Worm (Caenorhabditis elegans) whole organism, L3 larva: ENCODE results near the gene cest-28.

Experiments used
- R02D3.7 ChIP-seq: fragments of 150-350 bp; optimal IDR thresholded peaks from 2 replicates; lab custom pipeline; 2014; ENCODE audit warnings: missing biosample characterization, missing genetic modification characterization
- ama-1 ChIP-seq: fragments of 150-350 bp; optimal IDR thresholded peaks from 2 replicates; lab custom pipeline; 2018
- ceh-16 ChIP-seq: sonication (generic microtip); optimal IDR thresholded peaks from 2 replicates; lab custom pipeline; 2017; ENCODE audit warnings: missing biosample characterization, missing genetic modification characterization
- ceh-28 ChIP-seq: fragments of 150-350 bp; optimal IDR thresholded peaks from 2 replicates; lab custom pipeline; 2014; ENCODE audit warnings: missing biosample characterization, missing genetic modification reagents, missing genetic modification characterization
- ceh-82 ChIP-seq: fragments of 150-350 bp; optimal IDR thresholded peaks from 2 replicates; lab custom pipeline; 2014; ENCODE audit warnings: missing biosample characterization, missing genetic modification characterization
- ceh-9 ChIP-seq: sonication (generic microtip); optimal IDR thresholded peaks from 2 replicates; lab custom pipeline; 2018; ENCODE audit warnings: missing biosample characterization, missing genetic modification characterization
- elt-2 ChIP-seq: sonication (generic microtip); optimal IDR thresholded peaks from 2 replicates; lab custom pipeline; 2016; ENCODE audit warnings: missing genetic modification reagents, mild to moderate bottlenecking, missing genetic modification characterization, missing compliant biosample characterization
- eor-1 ChIP-seq, 2 experiments: fragments of 150-350 bp; optimal IDR thresholded peaks; 2 replicates each; lab custom pipeline; 2014 to 2018; ENCODE audit warnings: missing biosample characterization in 2 of 2, missing genetic modification characterization in 2 of 2
- fkh-10 ChIP-seq: sonication (generic microtip); optimal IDR thresholded peaks from 2 replicates; lab custom pipeline; 2017; ENCODE audit warnings: missing biosample characterization, missing genetic modification reagents, missing genetic modification characterization
- fkh-2 ChIP-seq: fragments of 150-350 bp; optimal IDR thresholded peaks from 2 replicates; lab custom pipeline; 2014; ENCODE audit warnings: missing biosample characterization, missing genetic modification reagents, missing genetic modification characterization
- fos-1 ChIP-seq: fragments of 150-350 bp; optimal IDR thresholded peaks from 2 replicates; lab custom pipeline; 2014; ENCODE audit warnings: missing biosample characterization, missing genetic modification characterization
- hmg-11 ChIP-seq: sonication (generic microtip); optimal IDR thresholded peaks from 2 replicates; lab custom pipeline; 2016; ENCODE audit warnings: missing genetic modification characterization, missing compliant biosample characterization
- lin-15B ChIP-seq: fragments of 150-350 bp; optimal IDR thresholded peaks from 2 replicates; lab custom pipeline; 2014; ENCODE audit warnings: missing biosample characterization, missing genetic modification characterization
- lin-39 ChIP-seq: fragments of 150-350 bp; optimal IDR thresholded peaks from 2 replicates; lab custom pipeline; 2018; ENCODE audit warnings: missing biosample characterization, missing genetic modification reagents, missing genetic modification characterization
- lsy-12 ChIP-seq: sonication (generic microtip); optimal IDR thresholded peaks from 2 replicates; lab custom pipeline; 2016; ENCODE audit warnings: mild to moderate bottlenecking, missing genetic modification characterization, missing compliant biosample characterization
- mdl-1 ChIP-seq: fragments of 150-350 bp; optimal IDR thresholded peaks from 2 replicates; lab custom pipeline; 2014; ENCODE audit warnings: missing biosample characterization, missing genetic modification characterization
- nfya-1 ChIP-seq: sonication (generic microtip); optimal IDR thresholded peaks from 2 replicates; lab custom pipeline; 2017; ENCODE audit warnings: missing genetic modification characterization, mild to moderate bottlenecking, missing compliant biosample characterization, antibody characterized with exemption, moderate library complexity; ENCODE audit not compliant: insufficient read depth
- nhr-12 ChIP-seq: fragments of 150-350 bp; optimal IDR thresholded peaks from 2 replicates; lab custom pipeline; 2014; ENCODE audit warnings: missing biosample characterization, missing genetic modification characterization
- nhr-23 ChIP-seq: fragments of 150-350 bp; optimal IDR thresholded peaks from 2 replicates; lab custom pipeline; 2014; ENCODE audit warnings: missing biosample characterization, missing genetic modification reagents, missing genetic modification characterization
- nhr-237 ChIP-seq: fragments of 150-350 bp; optimal IDR thresholded peaks from 2 replicates; lab custom pipeline; 2014; ENCODE audit warnings: missing biosample characterization, missing genetic modification characterization
- nhr-25 ChIP-seq: sonication (generic microtip); optimal IDR thresholded peaks from 2 replicates; lab custom pipeline; 2017; ENCODE audit warnings: missing biosample characterization, missing genetic modification characterization
- nhr-28 ChIP-seq: fragments of 150-350 bp; optimal IDR thresholded peaks from 2 replicates; lab custom pipeline; 2014; ENCODE audit warnings: missing biosample characterization, missing genetic modification characterization
- nhr-76 ChIP-seq: fragments of 150-350 bp; sonication (generic microtip); optimal IDR thresholded peaks from 5 replicates; lab custom pipeline; 2014; ENCODE audit warnings: missing biosample characterization, missing genetic modification characterization
- nhr-77 ChIP-seq: fragments of 150-350 bp; optimal IDR thresholded peaks from 2 replicates; lab custom pipeline; 2014; ENCODE audit warnings: missing biosample characterization, missing genetic modification characterization
- pqm-1 ChIP-seq: fragments of 150-350 bp; optimal IDR thresholded peaks from 2 replicates; lab custom pipeline; 2017; ENCODE audit warnings: missing biosample characterization, missing genetic modification characterization, inconsistent platforms
- sea-2 ChIP-seq: fragments of 150-350 bp; sonication (generic microtip); optimal IDR thresholded peaks from 4 replicates; lab custom pipeline; 2014; ENCODE audit warnings: missing biosample characterization, missing genetic modification reagents, missing genetic modification characterization
- snpc-4 ChIP-seq: fragments of 150-350 bp; optimal IDR thresholded peaks from 2 replicates; lab custom pipeline; 2014; ENCODE audit warnings: missing biosample characterization, missing genetic modification characterization
- tbx-2 ChIP-seq: sonication (generic microtip); optimal IDR thresholded peaks from 2 replicates; lab custom pipeline; 2016; ENCODE audit warnings: mild to moderate bottlenecking, missing genetic modification characterization, missing compliant biosample characterization
- unc-39 ChIP-seq: sonication (generic microtip); optimal IDR thresholded peaks from 4 replicates; lab custom pipeline; 2017; ENCODE audit warnings: missing biosample characterization, missing genetic modification characterization
- ztf-4 ChIP-seq: fragments of 150-350 bp; optimal IDR thresholded peaks from 2 replicates; lab custom pipeline; 2014; ENCODE audit warnings: missing biosample characterization, missing genetic modification characterization

Gene cest-28

DNA sequence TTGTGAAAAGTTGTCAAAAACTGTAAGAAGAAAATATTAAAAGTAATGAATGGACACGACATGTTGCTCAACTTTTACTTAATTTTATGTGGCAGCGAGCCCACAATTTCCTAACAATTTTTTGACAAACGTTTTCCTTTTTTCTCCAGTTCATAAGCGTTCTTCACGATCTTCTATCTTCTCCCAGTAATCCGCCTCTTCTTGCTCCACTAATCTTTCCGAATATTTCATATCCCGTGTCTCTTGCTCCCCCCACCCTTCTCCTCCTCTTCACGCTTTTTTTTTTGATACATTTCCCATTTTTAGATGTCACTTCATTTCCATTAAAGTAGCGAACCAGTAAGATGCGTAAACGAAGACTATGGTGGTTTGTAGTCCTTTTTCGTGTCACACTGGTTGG is 36.7 kb upstream of the cest-28 start, which contains the start of gene scd-2:
scd-2 (plus strand) TSS at position 301 of the 400 bp plus-strand sequence.
- TF ChIP-seq sea-2 (GFP tag; lab: Kevin White, UChicago), result no peak
- TF ChIP-seq fkh-10 (GFP tag; lab: Kevin White, UChicago), result no peak
- no peak for TF ChIP-seq lin-39
- TF ChIP-seq ceh-82, result no peak

DNA sequence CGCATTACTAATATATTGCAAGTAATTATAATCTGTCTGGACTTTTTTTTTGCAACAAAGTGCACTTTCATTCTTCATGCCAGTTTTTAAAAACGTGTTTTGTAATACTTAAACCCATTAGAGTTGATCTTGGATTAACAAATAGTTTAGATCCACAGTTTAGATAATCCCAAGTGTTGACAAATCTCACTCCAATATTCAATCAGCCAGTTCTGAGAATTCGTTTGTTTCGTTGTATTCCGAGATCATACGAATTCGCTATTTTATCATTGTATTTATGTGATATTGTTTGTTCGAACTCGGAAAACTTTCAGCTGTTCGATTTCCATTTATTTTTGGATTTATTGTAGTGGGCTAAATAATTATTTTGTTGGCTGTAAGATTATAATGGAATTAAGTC is 23.8 kb upstream of the cest-28 start:
- TF ChIP-seq ceh-9 (tag; lab: Kevin White, UChicago) (no peak), nhr-12 (tag; lab: Kevin White, UChicago) (no peak), mdl-1 (tag; lab: Kevin White, UChicago) (no peak), lsy-12 (tag; lab: Kevin White, UChicago) (no peak), lin-39 (no peak), R02D3.7 (no peak), fkh-10 (GFP tag; lab: Kevin White, UChicago) (no peak), ztf-4 (no peak), nhr-28 (tag; lab: Kevin White, UChicago) (no peak), nhr-23 (tag; lab: Kevin White, UChicago) (no peak), tbx-2 (tag; lab: Kevin White, UChicago) (no peak), lin-15B (tag; lab: Kevin White, UChicago) (no peak), nhr-77 (tag; lab: Kevin White, UChicago) (no peak)

ce11 chrV:6649317-6649716 is 20.3 kb upstream of the cest-28 start, which contains the start of gene T10H9.1:
Gene T10H9.1, plus strand, starts transcription at chrV:6649617.
- TF ChIP-seq unc-39 (tag; lab: Kevin White, UChicago), result no peak
- no peak for TF ChIP-seq lin-39
- no peak for TF ChIP-seq nhr-25 (tag; lab: Kevin White, UChicago)
- no peak for TF ChIP-seq ceh-9 (tag; lab: Kevin White, UChicago)
- no peak for TF ChIP-seq ceh-82
- no peak for TF ChIP-seq pqm-1
- TF ChIP-seq ceh-28, result no peak
- no peak for TF ChIP-seq fkh-2 (tag; lab: Kevin White, UChicago)
- TF ChIP-seq nhr-23 (tag; lab: Kevin White, UChicago), result no peak
- TF ChIP-seq elt-2 (tag; lab: Kevin White, UChicago), result no peak
- no peak for TF ChIP-seq fkh-10 (GFP tag; lab: Kevin White, UChicago)
- no peak for TF ChIP-seq ztf-4
- TF ChIP-seq, all 47 proteins: peak for 0

DNA sequence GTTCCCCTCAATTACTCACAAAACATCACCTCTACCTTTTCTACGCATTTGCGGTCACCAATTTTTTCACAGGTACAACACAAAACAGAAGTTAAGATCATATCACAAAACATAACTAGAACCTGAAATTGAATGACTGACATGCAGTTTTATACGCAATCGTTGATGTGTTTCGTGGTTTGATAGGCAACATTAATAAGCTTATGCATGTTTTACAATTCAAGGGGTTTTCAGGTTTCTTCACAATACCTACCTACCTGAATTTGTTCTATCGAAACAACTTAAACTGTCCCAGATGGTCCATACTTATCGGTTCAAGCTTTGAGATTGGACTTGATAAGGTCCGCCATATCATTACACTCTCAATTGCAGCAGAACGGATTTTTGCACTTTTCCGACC is 19.1 kb upstream of the cest-28 start:
- TF ChIP-seq nhr-76 (tag; lab: Kevin White, UChicago), result no peak
- no peak for TF ChIP-seq ztf-4
- TF ChIP-seq nhr-77 (tag; lab: Kevin White, UChicago), result no peak
- TF ChIP-seq pqm-1, result no peak

DNA sequence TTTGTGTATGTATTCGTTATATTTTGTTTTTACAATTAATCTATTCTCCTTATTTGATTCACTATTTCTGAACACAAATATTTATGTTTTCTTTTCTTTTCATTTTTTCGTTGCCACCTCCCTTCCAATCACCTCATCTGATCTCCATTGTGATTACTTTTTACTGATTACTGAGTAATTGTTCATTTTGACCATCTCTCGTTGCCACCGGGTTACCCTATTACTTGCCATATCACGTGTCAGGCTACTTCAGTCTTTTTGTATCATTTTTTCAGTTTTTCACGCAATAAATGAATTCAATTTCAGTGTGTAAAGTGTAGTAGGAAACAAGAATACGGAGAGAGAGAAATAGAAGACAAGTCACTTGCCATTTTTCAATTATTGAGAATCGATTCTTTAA is 17.6 kb upstream of the cest-28 start, which contains the start of gene T10H9.8:
T10H9.8 (plus strand) TSS at position 301 of the 400 bp plus-strand sequence.
- TF ChIP-seq nfya-1 (tag; lab: Kevin White, UChicago), result no peak
- no peak for TF ChIP-seq nhr-12 (tag; lab: Kevin White, UChicago)
- no peak for TF ChIP-seq nhr-77 (tag; lab: Kevin White, UChicago)
- no peak for TF ChIP-seq nhr-23 (tag; lab: Kevin White, UChicago)
- no peak for TF ChIP-seq nhr-237 (tag; lab: Kevin White, UChicago)
- no peak for TF ChIP-seq snpc-4 (tag; lab: Kevin White, UChicago)
- TF ChIP-seq nhr-25 (tag; lab: Kevin White, UChicago), result no peak
- TF ChIP-seq ama-1 (lab: Kevin White, UChicago), result no peak
- no peak for TF ChIP-seq lin-15B (tag; lab: Kevin White, UChicago)
- no peak for TF ChIP-seq ceh-16
- no peak for TF ChIP-seq hmg-11
- no peak for TF ChIP-seq eor-1 (tag; optimal IDR thresholded peaks at IDR 0.05; lab: Kevin White, UChicago)
- no peak for TF ChIP-seq fos-1 (tag; lab: Kevin White, UChicago)

DNA sequence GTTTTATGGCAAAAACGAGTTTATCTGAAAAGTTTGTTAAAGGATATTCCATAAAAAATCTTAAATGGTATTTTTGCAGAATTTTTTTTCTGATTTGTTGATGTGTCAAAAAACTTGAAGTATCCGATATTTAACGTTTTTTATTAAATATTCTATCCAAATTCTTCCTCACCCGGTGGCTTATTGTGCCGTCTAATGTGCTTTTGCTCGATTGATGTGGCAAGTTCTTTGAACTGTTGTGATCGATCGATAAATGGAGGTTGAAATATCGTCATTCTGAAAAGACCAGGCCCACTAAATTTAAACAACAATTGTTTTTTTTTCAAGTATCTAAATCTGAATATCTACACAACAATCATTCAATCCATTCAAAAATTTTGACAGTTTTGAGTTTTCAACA is 14.4 kb upstream of the cest-28 start, which contains the start of gene syx-18:
syx-18 (minus strand) TSS at position 276 of the 400 bp plus-strand sequence.
- no peak for TF ChIP-seq nhr-25 (tag; lab: Kevin White, UChicago)
- no peak for TF ChIP-seq elt-2 (tag; lab: Kevin White, UChicago)
- no peak for TF ChIP-seq nfya-1 (tag; lab: Kevin White, UChicago)
- peak; percentile 62 for TF ChIP-seq ama-1 (lab: Kevin White, UChicago)
